Fruit fly (Drosophila melanogaster): ENCODE data around the gene Reps.

dm6 chr2L:11073947-11074346, 32.5 kb downstream of the Reps start:
- no peak for TF ChIP-seq psq (optimal IDR thresholded peaks at IDR 0.05)
- TF ChIP-seq h (optimal IDR thresholded peaks at IDR 0.05), result no peak
- TF ChIP-seq ttk (optimal IDR thresholded peaks at IDR 0.05), result no peak
